Fruit fly (Drosophila melanogaster) whole organism, prepupa: ENCODE measurements around the gene CG43702.

ENCODE experiments used
- CG11902 ChIP-seq: fragments of 200-800 bp; sonication (Bioruptor generic); optimal IDR thresholded peaks from 3 replicates; lab custom pipeline; 2016; ENCODE audit warnings: missing biosample characterization, missing genetic modification characterization
- CG3032 ChIP-seq: fragments of 200-800 bp; optimal IDR thresholded peaks from 2 replicates; lab custom pipeline; 2019; ENCODE audit warnings: missing biosample characterization, mild to moderate bottlenecking, missing genetic modification characterization, moderate library complexity
- CG6792 ChIP-seq: fragments of 200-800 bp; sonication (Bioruptor generic); optimal IDR thresholded peaks from 3 replicates; lab custom pipeline; 2016; ENCODE audit warnings: missing biosample characterization, missing genetic modification characterization
- CG6808 ChIP-seq: fragments of 200-800 bp; sonication (Bioruptor generic); optimal IDR thresholded peaks from 3 replicates; lab custom pipeline; 2017; ENCODE audit warnings: missing biosample characterization, missing genetic modification characterization, mild to moderate bottlenecking, moderate library complexity, missing genetic modification reagents
- CG6854 ChIP-seq: fragments of 200-800 bp; sonication (Bioruptor generic); optimal IDR thresholded peaks from 2 replicates; lab custom pipeline; 2017; ENCODE audit warnings: missing biosample characterization, mild to moderate bottlenecking, missing genetic modification characterization
- Ets96B ChIP-seq: fragments of 200-800 bp; optimal IDR thresholded peaks from 2 replicates; lab custom pipeline; 2019; ENCODE audit warnings: missing biosample characterization, mild to moderate bottlenecking, missing genetic modification characterization, moderate library complexity
- Gug ChIP-seq: fragments of 200-800 bp; sonication (Bioruptor generic); IDR thresholded peaks from 2 replicates; pipeline ENCODE4 v1.3.6; 2022; ENCODE audit warnings: missing biosample characterization, missing genetic modification characterization
- Sox102F ChIP-seq: fragments of 200-800 bp; sonication (Bioruptor generic); optimal IDR thresholded peaks from 2 replicates; lab custom pipeline; 2016; ENCODE audit warnings: missing biosample characterization, mild to moderate bottlenecking, missing genetic modification characterization
- dac ChIP-seq: fragments of 200-800 bp; sonication (Bioruptor generic); optimal IDR thresholded peaks from 2 replicates; lab custom pipeline; 2017; ENCODE audit warnings: missing biosample characterization, mild to moderate bottlenecking, missing genetic modification characterization
- fkh ChIP-seq: fragments of 200-800 bp; sonication (Bioruptor generic); optimal IDR thresholded peaks from 3 replicates; lab custom pipeline; 2017; ENCODE audit warnings: missing biosample characterization, mild to moderate bottlenecking, missing genetic modification characterization, moderate library complexity

dm6 chr3L:21254524-21254972 lies 43.9 kb upstream of the CG43702 start:
- TF ChIP-seq Sox102F (GFP tag; lab: Kevin White, UChicago) (no peak), dac (no peak), Gug (GFP tag; lab: Robert Waterston, UW) (no peak), CG6792 (no peak), fkh (GFP tag; lab: Kevin White, UChicago) (no peak), CG6854 (no peak), CG6808 (GFP tag; lab: Kevin White, UChicago) (no peak), CG3032 (no peak), Ets96B (tag; lab: Kevin White, UChicago) (no peak), CG11902 (no peak)
